Fruit fly (Drosophila melanogaster) whole organism, embryonic: ENCODE measurements around the gene stet.

ENCODE experiments used
- CG1024 ChIP-seq: fragments of 200-800 bp; sonication (Bioruptor generic); IDR thresholded peaks from 2 replicates; pipeline ENCODE4 v1.3.6; 2022; ENCODE audit warnings: missing biosample characterization, missing genetic modification characterization
- CG10959 ChIP-seq: fragments of 200-800 bp; sonication (Bioruptor generic); IDR thresholded peaks from 2 replicates; pipeline ENCODE4 v1.3.6; 2022; ENCODE audit warnings: missing biosample characterization, missing genetic modification characterization
- CG12659 ChIP-seq: fragments of 200-800 bp; sonication (Bioruptor generic); optimal IDR thresholded peaks from 3 replicates; lab custom pipeline; 2017; ENCODE audit warnings: mild to moderate bottlenecking, missing biosample characterization, missing genetic modification reagents, missing genetic modification characterization
- CG13123 ChIP-seq: fragments of 200-800 bp; sonication (Bioruptor generic); optimal IDR thresholded peaks from 2 replicates; lab custom pipeline; 2016; ENCODE audit warnings: missing biosample characterization, missing genetic modification characterization
- CG1602 ChIP-seq: fragments of 200-800 bp; sonication (Bioruptor generic); optimal IDR thresholded peaks from 3 replicates; lab custom pipeline; 2016; ENCODE audit warnings: missing biosample characterization, missing genetic modification characterization
- CG1603 ChIP-seq: fragments of 200-800 bp; sonication (Bioruptor generic); optimal IDR thresholded peaks from 2 replicates; lab custom pipeline; 2019; ENCODE audit warnings: missing biosample characterization, mild to moderate bottlenecking, missing genetic modification characterization, moderate library complexity
- CG1832 ChIP-seq: fragments of 200-800 bp; sonication (Bioruptor generic); optimal IDR thresholded peaks from 2 replicates; lab custom pipeline; 2017; ENCODE audit warnings: missing biosample characterization, mild to moderate bottlenecking, missing genetic modification characterization, inconsistent platforms
- CG2120 ChIP-seq: fragments of 200-800 bp; sonication (Bioruptor generic); optimal IDR thresholded peaks from 3 replicates; lab custom pipeline; 2016; ENCODE audit warnings: missing biosample characterization, missing genetic modification characterization
- CG30431 ChIP-seq: fragments of 200-800 bp; sonication (Bioruptor generic); optimal IDR thresholded peaks from 2 replicates; lab custom pipeline; 2017; ENCODE audit warnings: missing biosample characterization, missing genetic modification characterization
- CG3281 ChIP-seq: fragments of 200-800 bp; sonication (Bioruptor generic); optimal IDR thresholded peaks from 3 replicates; lab custom pipeline; 2017; ENCODE audit warnings: missing biosample characterization, mild to moderate bottlenecking, missing genetic modification characterization
- CG3407 ChIP-seq: fragments of 200-800 bp; sonication (Bioruptor generic); optimal IDR thresholded peaks from 2 replicates; lab custom pipeline; 2018; ENCODE audit warnings: missing biosample characterization, mild to moderate bottlenecking, missing genetic modification characterization
- CG3838 ChIP-seq: fragments of 200-800 bp; sonication (Bioruptor generic); optimal IDR thresholded peaks from 3 replicates; lab custom pipeline; 2016; ENCODE audit warnings: missing biosample characterization, missing genetic modification characterization
- CG6175 ChIP-seq: fragments of 200-800 bp; sonication (Bioruptor generic); IDR thresholded peaks from 3 replicates; pipeline ENCODE4 v1.3.6; 2022; ENCODE audit warnings: missing biosample characterization, missing genetic modification characterization
- CG7786 ChIP-seq: fragments of 200-800 bp; sonication (Bioruptor generic); optimal IDR thresholded peaks from 2 replicates; lab custom pipeline; 2016; ENCODE audit warnings: missing biosample characterization, missing genetic modification characterization
- CG7839 ChIP-seq: fragments of 200-800 bp; sonication (Bioruptor generic); optimal IDR thresholded peaks from 3 replicates; lab custom pipeline; 2018; ENCODE audit warnings: missing biosample characterization, mild to moderate bottlenecking, missing genetic modification characterization, moderate library complexity
- CG9817 ChIP-seq: fragments of 200-800 bp; sonication (Bioruptor generic); optimal IDR thresholded peaks from 2 replicates; lab custom pipeline; 2018; ENCODE audit warnings: missing biosample characterization, mild to moderate bottlenecking, missing genetic modification characterization, moderate library complexity
- D19B ChIP-seq: fragments of 200-800 bp; sonication (Bioruptor generic); optimal IDR thresholded peaks from 2 replicates; lab custom pipeline; 2017; ENCODE audit warnings: missing biosample characterization, mild to moderate bottlenecking, missing genetic modification characterization
- Ets65A ChIP-seq: fragments of 200-800 bp; sonication (Bioruptor generic); peaks from one replicate; lab custom pipeline; 2016; ENCODE audit warnings: missing biosample characterization, missing genetic modification characterization
- Hr3 ChIP-seq: fragments of 200-800 bp; sonication (Bioruptor generic); optimal IDR thresholded peaks from 3 replicates; lab custom pipeline; 2016; ENCODE audit warnings: missing biosample characterization, missing genetic modification characterization
- Lpt ChIP-seq: fragments of >200 bp; optimal IDR thresholded peaks from 2 replicates; lab custom pipeline; 2018; ENCODE audit warnings: missing biosample characterization, missing genetic modification characterization
- Meics ChIP-seq: fragments of 200-800 bp; sonication (Bioruptor generic); optimal IDR thresholded peaks from 2 replicates; lab custom pipeline; 2017; ENCODE audit warnings: missing biosample characterization, mild to moderate bottlenecking, missing genetic modification characterization
- Ptx1 ChIP-seq: fragments of 200-800 bp; sonication (Bioruptor generic); IDR thresholded peaks from 2 replicates; pipeline ENCODE4 v1.3.6; 2022; ENCODE audit warnings: missing biosample characterization, missing genetic modification characterization
- Ssrp ChIP-seq: fragments of 200-800 bp; sonication (Bioruptor generic); optimal IDR thresholded peaks from 2 replicates; lab custom pipeline; 2018; ENCODE audit warnings: missing biosample characterization, mild to moderate bottlenecking, missing genetic modification characterization, moderate library complexity
- Tbp ChIP-seq: fragments of >200 bp; optimal IDR thresholded peaks from 2 replicates; lab custom pipeline; 2018; ENCODE audit warnings: missing biosample characterization, missing genetic modification characterization
- az2 ChIP-seq: fragments of 200-800 bp; sonication (Bioruptor generic); optimal IDR thresholded peaks from 3 replicates; lab custom pipeline; 2016; ENCODE audit warnings: missing biosample characterization, missing genetic modification characterization
- bcd ChIP-seq: fragments of 200-800 bp; sonication (Bioruptor generic); optimal IDR thresholded peaks from 2 replicates; lab custom pipeline; 2017; ENCODE audit warnings: missing biosample characterization, mild to moderate bottlenecking, missing genetic modification characterization
- cg ChIP-seq: fragments of 200-800 bp; sonication (Bioruptor generic); optimal IDR thresholded peaks from 3 replicates; lab custom pipeline; 2019; ENCODE audit warnings: missing biosample characterization, mild to moderate bottlenecking, missing genetic modification characterization, moderate library complexity
- ci ChIP-seq: fragments of 200-800 bp; sonication (Bioruptor generic); IDR thresholded peaks from 3 replicates; pipeline ENCODE4 v1.3.6; 2022; ENCODE audit warnings: missing biosample characterization, missing genetic modification characterization
- dan ChIP-seq: fragments of 200-800 bp; sonication (Bioruptor generic); IDR thresholded peaks from 2 replicates; pipeline ENCODE4 v1.3.6; 2022; ENCODE audit warnings: missing biosample characterization, missing genetic modification characterization
- dmrt11E ChIP-seq: fragments of 200-800 bp; sonication (Bioruptor generic); optimal IDR thresholded peaks from 3 replicates; lab custom pipeline; 2018; ENCODE audit warnings: missing biosample characterization, mild to moderate bottlenecking, missing genetic modification characterization, moderate library complexity
- emc ChIP-seq: fragments of 200-800 bp; sonication (Bioruptor generic); optimal IDR thresholded peaks from 2 replicates; lab custom pipeline; 2016; ENCODE audit warnings: missing biosample characterization, missing genetic modification characterization
- ewg ChIP-seq: fragments of 200-800 bp; sonication (Bioruptor generic); optimal IDR thresholded peaks from 3 replicates; lab custom pipeline; 2017; ENCODE audit warnings: mild to moderate bottlenecking, missing biosample characterization, missing genetic modification reagents, missing genetic modification characterization
- eyg ChIP-seq: fragments of 200-800 bp; sonication (Bioruptor generic); optimal IDR thresholded peaks from 3 replicates; lab custom pipeline; 2016; ENCODE audit warnings: missing biosample characterization, missing genetic modification characterization
- gcm2 ChIP-seq: fragments of 200-800 bp; sonication (Bioruptor generic); optimal IDR thresholded peaks from 2 replicates; lab custom pipeline; 2016; ENCODE audit warnings: missing biosample characterization, missing genetic modification characterization
- grau ChIP-seq: fragments of 200-800 bp; optimal IDR thresholded peaks from 3 replicates; lab custom pipeline; 2019; ENCODE audit warnings: missing biosample characterization, mild to moderate bottlenecking, missing genetic modification characterization, moderate library complexity
- her ChIP-seq: fragments of 200-800 bp; sonication (Bioruptor generic); optimal IDR thresholded peaks from 2 replicates; lab custom pipeline; 2016; ENCODE audit warnings: missing biosample characterization, missing genetic modification characterization
- hkb ChIP-seq, 2 experiments: fragments of 200-800 bp in 1 of 2; fragments of >200 bp in 1 of 2; sonication (Bioruptor generic) in 1 of 2; IDR thresholded peaks in 1 of 2; optimal IDR thresholded peaks in 1 of 2; 2 replicates each; pipeline versions ENCODE4 v1.3.6 to Lab custom; 2017 to 2022; ENCODE audit warnings: missing biosample characterization in 1 of 2, missing genetic modification characterization in 1 of 2
- ind ChIP-seq: fragments of 200-800 bp; sonication (Bioruptor generic); optimal IDR thresholded peaks from 3 replicates; lab custom pipeline; 2016; ENCODE audit warnings: missing biosample characterization, missing genetic modification characterization
- pita ChIP-seq: fragments of 200-800 bp; sonication (Bioruptor generic); optimal IDR thresholded peaks from 2 replicates; lab custom pipeline; 2017; ENCODE audit warnings: missing biosample characterization, mild to moderate bottlenecking, missing genetic modification characterization
- run ChIP-seq: fragments of 200-800 bp; sonication (Bioruptor generic); optimal IDR thresholded peaks from 3 replicates; lab custom pipeline; 2018; ENCODE audit warnings: missing biosample characterization, mild to moderate bottlenecking, missing genetic modification characterization
- sd ChIP-seq: fragments of 200-800 bp; sonication (Bioruptor generic); optimal IDR thresholded peaks from 3 replicates; lab custom pipeline; 2018; ENCODE audit warnings: missing biosample characterization, mild to moderate bottlenecking, missing genetic modification characterization, moderate library complexity
- seq ChIP-seq: fragments of 200-800 bp; sonication (Bioruptor generic); IDR thresholded peaks from 2 replicates; pipeline ENCODE4 v1.3.6; 2022; ENCODE audit warnings: missing biosample characterization, missing genetic modification characterization
- ssp ChIP-seq: fragments of 200-800 bp; sonication (Bioruptor generic); IDR thresholded peaks from 2 replicates; pipeline ENCODE4 v1.3.6; 2022; ENCODE audit warnings: missing biosample characterization, missing genetic modification characterization
- tap ChIP-seq: fragments of 200-800 bp; optimal IDR thresholded peaks from 3 replicates; lab custom pipeline; 2019; ENCODE audit warnings: missing biosample characterization, mild to moderate bottlenecking, missing genetic modification characterization, moderate library complexity
- tin ChIP-seq: fragments of 200-800 bp; sonication (Bioruptor generic); optimal IDR thresholded peaks from 3 replicates; lab custom pipeline; 2016; ENCODE audit warnings: missing biosample characterization, missing genetic modification characterization
- trh ChIP-seq: fragments of 200-800 bp; sonication (Bioruptor generic); optimal IDR thresholded peaks from 2 replicates; lab custom pipeline; 2016; ENCODE audit warnings: missing biosample characterization, missing genetic modification characterization
- ttk ChIP-seq: fragments of 200-800 bp; sonication (Bioruptor generic); IDR thresholded peaks from 2 replicates; pipeline ENCODE4 v2.1.2; 2022; ENCODE audit warnings: missing biosample characterization, missing genetic modification characterization
- tx ChIP-seq: fragments of 200-800 bp; sonication (Bioruptor generic); optimal IDR thresholded peaks from 2 replicates; lab custom pipeline; 2016; ENCODE audit warnings: missing biosample characterization, missing genetic modification characterization
- vvl ChIP-seq: fragments of 200-800 bp; sonication (Bioruptor generic); IDR thresholded peaks from 2 replicates; pipeline ENCODE4 v1.3.6; 2022; ENCODE audit warnings: missing biosample characterization, missing genetic modification characterization
- z ChIP-seq: fragments of 200-800 bp; sonication (Bioruptor generic); IDR thresholded peaks from 3 replicates; pipeline ENCODE4 v1.3.6; 2022; ENCODE audit warnings: missing biosample characterization, missing genetic modification characterization

The stet gene

dm6 chr3L:1515820-1516540, 26.6 kb upstream of the stet start (continued):
- TF ChIP-seq CG13123 (peak; percentile 42), Tbp (GFP tag; lab: Kevin White, UChicago) (no peak), Ets65A (GFP tag; lab: Kevin White, UChicago) (peak; percentile 95), dan (no peak), CG3407 (GFP tag; lab: Kevin White, UChicago) (peak; percentile 71), tap (tag; lab: Kevin White, UChicago) (peak; percentile 68), CG2120 (GFP tag; lab: Kevin White, UChicago) (peak; percentile 64), trh (GFP tag; lab: Kevin White, UChicago) (peak; percentile 54), cg (GFP tag; lab: Kevin White, UChicago) (no peak), vvl (GFP tag; lab: Robert Waterston, UW) (peak; percentile 69), CG10959 (peak; percentile 40; the same call in 1 of the 2 replicates), D19B (GFP tag; lab: Kevin White, UChicago) (no peak), az2 (GFP tag; lab: Kevin White, UChicago) (peak; percentile 78), Meics (GFP tag; lab: Kevin White, UChicago) (peak; percentile 18), CG1832 (GFP tag; lab: Kevin White, UChicago) (no peak), Ssrp (tag; lab: Kevin White, UChicago) (peak; percentile 81), CG7786 (GFP tag; lab: Kevin White, UChicago) (peak; percentile 66), her (GFP tag; lab: Kevin White, UChicago) (peak; percentile 30), grau (tag; lab: Kevin White, UChicago) (peak; percentile 99), CG3838 (peak; percentile 10), pita (GFP tag; lab: Kevin White, UChicago) (no peak), tx (GFP tag; lab: Kevin White, UChicago) (peak; percentile 52), hkb (optimal IDR thresholded peaks at IDR 0.05; lab: Kevin White, UChicago) (no peak), hkb (GFP tag; IDR thresholded peaks at IDR 0.05; lab: Robert Waterston, UW) (peak; percentile 69), CG7839 (tag; lab: Kevin White, UChicago) (peak; percentile 80), seq (0 out of 2 replicates have a peak, but pooled peaks have one; percentile 45), tin (GFP tag; lab: Kevin White, UChicago) (peak; percentile 78), ci (GFP tag; lab: Robert Waterston, UW) (peak; percentile 78; the same call in 2 of the 3 replicates), bcd (GFP tag; lab: Kevin White, UChicago) (peak; percentile 60), ewg (peak; percentile 63), sd (tag; lab: Kevin White, UChicago) (peak; percentile 36), ttk (GFP tag; lab: Robert Waterston, UW) (peak; percentile 53), run (tag; lab: Kevin White, UChicago) (peak; percentile 32), emc (GFP tag; lab: Kevin White, UChicago) (no peak), Hr3 (GFP tag; lab: Kevin White, UChicago) (peak; percentile 65), ssp (GFP tag; lab: Robert Waterston, UW) (peak; percentile 41; the same call in 1 of the 2 replicates), CG12659 (GFP tag; lab: Kevin White, UChicago) (peak; percentile 23), eyg (peak; percentile 7), CG30431 (GFP tag; lab: Kevin White, UChicago) (peak; percentile 64), Lpt (no peak), CG3281 (GFP tag; lab: Kevin White, UChicago) (peak; percentile 42), z (GFP tag; lab: Robert Waterston, UW) (no peak), CG6175 (GFP tag; lab: Robert Waterston, UW) (no peak), dmrt11E (tag; lab: Kevin White, UChicago) (peak; percentile 78), CG1024 (GFP tag; lab: Robert Waterston, UW) (0 out of 2 replicates have a peak, but pooled peaks have one; percentile 22), gcm2 (GFP tag; lab: Kevin White, UChicago) (peak; percentile 28), ind (GFP tag; lab: Kevin White, UChicago) (peak; percentile 78), CG1603 (tag; lab: Kevin White, UChicago) (peak; percentile 70), Ptx1 (GFP tag; lab: Robert Waterston, UW) (peak; percentile 70), CG1602 (peak; percentile 53), CG9817 (tag; lab: Kevin White, UChicago) (peak; percentile 66)
